Worm (Caenorhabditis elegans) whole organism, L2 larva: Measurements from ENCODE around the gene srv-19.

ENCODE experiments used
- C34F6.9 ChIP-seq: fragments of 150-350 bp; optimal IDR thresholded peaks from 2 replicates; lab custom pipeline; 2014; ENCODE audit warnings: missing biosample characterization, missing genetic modification characterization
- aly-2 ChIP-seq: fragments of 150-350 bp; optimal IDR thresholded peaks from 2 replicates; lab custom pipeline; 2014; ENCODE audit warnings: missing biosample characterization, missing genetic modification characterization
- ama-1 ChIP-seq: fragments of 150-350 bp; optimal IDR thresholded peaks from 2 replicates; lab custom pipeline; 2018; ENCODE audit warnings: inconsistent platforms
- ceh-16 ChIP-seq: fragments of 150-350 bp; optimal IDR thresholded peaks from 2 replicates; lab custom pipeline; 2014; ENCODE audit warnings: missing biosample characterization, missing genetic modification characterization
- ceh-82 ChIP-seq: fragments of 150-350 bp; optimal IDR thresholded peaks from 2 replicates; lab custom pipeline; 2014; ENCODE audit warnings: missing biosample characterization, missing genetic modification characterization
- dmd-4 ChIP-seq: sonication (generic microtip); optimal IDR thresholded peaks from 2 replicates; lab custom pipeline; 2017; ENCODE audit warnings: missing biosample characterization, missing genetic modification characterization
- egl-27 ChIP-seq: sonication (generic microtip); optimal IDR thresholded peaks from 3 replicates; lab custom pipeline; 2017; ENCODE audit warnings: missing biosample characterization, missing genetic modification reagents, missing genetic modification characterization
- lin-11 ChIP-seq: fragments of 150-350 bp; sonication (generic microtip); optimal IDR thresholded peaks from 2 replicates; lab custom pipeline; 2014; ENCODE audit warnings: missing biosample characterization, missing genetic modification characterization, inconsistent platforms, mixed read lengths
- lin-39 ChIP-seq: fragments of 150-350 bp; optimal IDR thresholded peaks from 2 replicates; lab custom pipeline; 2014; ENCODE audit warnings: missing biosample characterization, missing genetic modification reagents, missing genetic modification characterization
- lsy-2 ChIP-seq, 2 experiments: fragments of 150-350 bp in 1 of 2; sonication (generic microtip) in 1 of 2; optimal IDR thresholded peaks; 2 replicates each; lab custom pipeline; 2014 to 2017; ENCODE audit warnings: missing biosample characterization in 2 of 2, missing genetic modification characterization in 2 of 2
- mdl-1 ChIP-seq, 2 experiments: fragments of 150-350 bp in 1 of 2; sonication (generic microtip) in 1 of 2; optimal IDR thresholded peaks; 2 replicates each; lab custom pipeline; 2017; ENCODE audit warnings: missing biosample characterization in 2 of 2, missing genetic modification characterization in 2 of 2
- nhr-25 ChIP-seq: fragments of 150-350 bp; sonication (generic microtip); optimal IDR thresholded peaks from 3 replicates; lab custom pipeline; 2014; ENCODE audit warnings: missing biosample characterization, missing genetic modification characterization
- nhr-77 ChIP-seq: fragments of 150-350 bp; optimal IDR thresholded peaks from 2 replicates; lab custom pipeline; 2014; ENCODE audit warnings: missing biosample characterization, missing genetic modification characterization

- no peak for TF ChIP-seq mdl-1 (tag; optimal IDR thresholded peaks at IDR 0.05; lab: Kevin White, UChicago)
- no peak for TF ChIP-seq nhr-25
- no peak for TF ChIP-seq C34F6.9 (tag; lab: Kevin White, UChicago)
- TF ChIP-seq lin-11, result no peak
- TF ChIP-seq lin-39, result no peak
- TF ChIP-seq ceh-82 (tag; lab: Kevin White, UChicago), result no peak
- TF ChIP-seq ama-1 (lab: Kevin White, UChicago), result no peak
- no peak for TF ChIP-seq egl-27 (tag; lab: Kevin White, UChicago)
- TF ChIP-seq aly-2 (tag; lab: Kevin White, UChicago), result no peak
- no peak for TF ChIP-seq lsy-2 (tag; optimal IDR thresholded peaks at IDR 0.05; lab: Kevin White, UChicago)
- TF ChIP-seq ceh-16, result no peak
- no peak for TF ChIP-seq dmd-4 (tag; lab: Kevin White, UChicago)
- no peak for TF ChIP-seq nhr-77 (tag; lab: Kevin White, UChicago)
Observed at ce11 chrIV:5879853-5880252, 6.1 kb upstream of the srv-19 start, which contains the start of gene srv-22.
